Worm (Caenorhabditis elegans) whole organism, L2 larva: ENCODE data around the gene H25K10.1.

Experiments used
- F13H6.1 ChIP-seq: sonication (generic microtip); optimal IDR thresholded peaks from 2 replicates; lab custom pipeline; 2016; ENCODE audit warnings: missing genetic modification characterization, missing compliant biosample characterization
- R02D3.7 ChIP-seq: fragments of 150-350 bp; optimal IDR thresholded peaks from 2 replicates; lab custom pipeline; 2014; ENCODE audit warnings: missing biosample characterization, missing genetic modification characterization
- Y55F3AM.14 ChIP-seq: fragments of 200-800 bp; sonication (Bioruptor generic); optimal IDR thresholded peaks from 2 replicates; lab custom pipeline; 2018; ENCODE audit warnings: mild to moderate bottlenecking, missing genetic modification characterization, missing compliant biosample characterization
- ZK546.5 ChIP-seq: sonication (generic microtip); optimal IDR thresholded peaks from 2 replicates; lab custom pipeline; 2017; ENCODE audit warnings: missing biosample characterization, missing genetic modification characterization
- alr-1 ChIP-seq: fragments of 150-350 bp; optimal IDR thresholded peaks from 2 replicates; lab custom pipeline; 2014; ENCODE audit warnings: missing biosample characterization, missing genetic modification characterization
- aly-2 ChIP-seq: fragments of 150-350 bp; optimal IDR thresholded peaks from 2 replicates; lab custom pipeline; 2014; ENCODE audit warnings: missing biosample characterization, missing genetic modification characterization
- ama-1 ChIP-seq: fragments of 150-350 bp; optimal IDR thresholded peaks from 2 replicates; lab custom pipeline; 2018; ENCODE audit warnings: inconsistent platforms
- blmp-1 ChIP-seq: sonication (generic microtip); optimal IDR thresholded peaks from 2 replicates; lab custom pipeline; 2017; ENCODE audit warnings: missing genetic modification characterization, mild to moderate bottlenecking, missing compliant biosample characterization, antibody characterized with exemption, moderate library complexity; ENCODE audit not compliant: insufficient read depth
- ceh-16 ChIP-seq: fragments of 150-350 bp; optimal IDR thresholded peaks from 2 replicates; lab custom pipeline; 2014; ENCODE audit warnings: missing biosample characterization, missing genetic modification characterization
- crh-2 ChIP-seq: sonication (generic microtip); optimal IDR thresholded peaks from 2 replicates; lab custom pipeline; 2017; ENCODE audit warnings: missing biosample characterization, missing genetic modification characterization
- dmd-4 ChIP-seq: sonication (generic microtip); optimal IDR thresholded peaks from 2 replicates; lab custom pipeline; 2017; ENCODE audit warnings: missing biosample characterization, missing genetic modification characterization
- egl-27 ChIP-seq: sonication (generic microtip); optimal IDR thresholded peaks from 3 replicates; lab custom pipeline; 2017; ENCODE audit warnings: missing biosample characterization, missing genetic modification reagents, missing genetic modification characterization
- elt-1 ChIP-seq: fragments of 150-350 bp; optimal IDR thresholded peaks from 2 replicates; lab custom pipeline; 2014; ENCODE audit warnings: missing biosample characterization, missing genetic modification characterization
- elt-3 ChIP-seq: sonication (generic microtip); optimal IDR thresholded peaks from 2 replicates; lab custom pipeline; 2017; ENCODE audit warnings: missing biosample characterization, missing genetic modification characterization
- fos-1 ChIP-seq: fragments of 150-350 bp; optimal IDR thresholded peaks from 2 replicates; lab custom pipeline; 2014; ENCODE audit warnings: missing biosample characterization, missing genetic modification characterization
- gmeb-1 ChIP-seq: fragments of 150-350 bp; optimal IDR thresholded peaks from 2 replicates; lab custom pipeline; 2014; ENCODE audit warnings: missing biosample characterization, missing genetic modification characterization
- lin-11 ChIP-seq: fragments of 150-350 bp; sonication (generic microtip); optimal IDR thresholded peaks from 2 replicates; lab custom pipeline; 2014; ENCODE audit warnings: missing biosample characterization, missing genetic modification characterization, inconsistent platforms, mixed read lengths
- lin-13 ChIP-seq: fragments of 150-350 bp; optimal IDR thresholded peaks from 2 replicates; lab custom pipeline; 2014; ENCODE audit warnings: missing biosample characterization, missing genetic modification reagents, missing genetic modification characterization
- lin-39 ChIP-seq: fragments of 150-350 bp; optimal IDR thresholded peaks from 2 replicates; lab custom pipeline; 2014; ENCODE audit warnings: missing biosample characterization, missing genetic modification reagents, missing genetic modification characterization
- lsy-2 ChIP-seq, 2 experiments: fragments of 150-350 bp in 1 of 2; sonication (generic microtip) in 1 of 2; optimal IDR thresholded peaks; 2 replicates each; lab custom pipeline; 2014 to 2017; ENCODE audit warnings: missing biosample characterization in 2 of 2, missing genetic modification characterization in 2 of 2
- mab-5 ChIP-seq: fragments of 150-350 bp; optimal IDR thresholded peaks from 2 replicates; lab custom pipeline; 2014; ENCODE audit warnings: missing biosample characterization, missing genetic modification characterization
- mdl-1 ChIP-seq, 2 experiments: fragments of 150-350 bp in 1 of 2; sonication (generic microtip) in 1 of 2; optimal IDR thresholded peaks; 2 replicates each; lab custom pipeline; 2017; ENCODE audit warnings: missing biosample characterization in 2 of 2, missing genetic modification characterization in 2 of 2
- nhr-10 ChIP-seq: sonication (generic microtip); optimal IDR thresholded peaks from 2 replicates; lab custom pipeline; 2017; ENCODE audit warnings: missing biosample characterization, missing genetic modification characterization
- nhr-11 ChIP-seq: fragments of 150-350 bp; optimal IDR thresholded peaks from 2 replicates; lab custom pipeline; 2014; ENCODE audit warnings: missing biosample characterization, missing genetic modification characterization
- nhr-12 ChIP-seq: fragments of 150-350 bp; optimal IDR thresholded peaks from 2 replicates; lab custom pipeline; 2014; ENCODE audit warnings: missing biosample characterization, missing genetic modification characterization
- nhr-129 ChIP-seq: fragments of 150-350 bp; optimal IDR thresholded peaks from 2 replicates; lab custom pipeline; 2014; ENCODE audit warnings: missing biosample characterization, missing genetic modification characterization
- nhr-21 ChIP-seq: fragments of 150-350 bp; optimal IDR thresholded peaks from 2 replicates; lab custom pipeline; 2014; ENCODE audit warnings: missing biosample characterization, missing genetic modification characterization
- nhr-23 ChIP-seq: fragments of 150-350 bp; optimal IDR thresholded peaks from 2 replicates; lab custom pipeline; 2014; ENCODE audit warnings: missing biosample characterization, missing genetic modification reagents, missing genetic modification characterization
- nhr-237 ChIP-seq: fragments of 150-350 bp; optimal IDR thresholded peaks from 2 replicates; lab custom pipeline; 2014; ENCODE audit warnings: missing biosample characterization, missing genetic modification characterization
- nhr-25 ChIP-seq: fragments of 150-350 bp; sonication (generic microtip); optimal IDR thresholded peaks from 3 replicates; lab custom pipeline; 2014; ENCODE audit warnings: missing biosample characterization, missing genetic modification characterization
- nhr-77 ChIP-seq: fragments of 150-350 bp; optimal IDR thresholded peaks from 2 replicates; lab custom pipeline; 2014; ENCODE audit warnings: missing biosample characterization, missing genetic modification characterization
- peb-1 ChIP-seq: fragments of 150-350 bp; optimal IDR thresholded peaks from 2 replicates; lab custom pipeline; 2014; ENCODE audit warnings: missing biosample characterization, missing genetic modification characterization
- sem-4 ChIP-seq: fragments of 150-350 bp; optimal IDR thresholded peaks from 2 replicates; lab custom pipeline; 2014; ENCODE audit warnings: missing biosample characterization, missing genetic modification reagents, missing genetic modification characterization
- skn-1 ChIP-seq: sonication (generic microtip); optimal IDR thresholded peaks from 2 replicates; lab custom pipeline; 2017; ENCODE audit warnings: missing biosample characterization, missing genetic modification characterization
- sma-3 ChIP-seq: sonication (generic microtip); optimal IDR thresholded peaks from 2 replicates; lab custom pipeline; 2016; ENCODE audit warnings: missing genetic modification reagents, missing genetic modification characterization, missing compliant biosample characterization
- sma-9 ChIP-seq, 2 experiments: fragments of 150-350 bp in 1 of 2; sonication (generic microtip) in 1 of 2; optimal IDR thresholded peaks; 2 replicates each; lab custom pipeline; 2014 to 2016; ENCODE audit warnings: missing genetic modification characterization in 2 of 2, mild to moderate bottlenecking in 1 of 2, missing biosample characterization in 1 of 2, missing compliant biosample characterization in 1 of 2, missing genetic modification reagents in 1 of 2, moderate library complexity in 1 of 2
- unc-39 ChIP-seq: fragments of 150-350 bp; optimal IDR thresholded peaks from 2 replicates; lab custom pipeline; 2014; ENCODE audit warnings: missing biosample characterization, missing genetic modification characterization
- unc-55 ChIP-seq: fragments of 150-350 bp; sonication (generic microtip); optimal IDR thresholded peaks from 3 replicates; lab custom pipeline; 2014; ENCODE audit warnings: missing biosample characterization, missing genetic modification reagents, missing genetic modification characterization
- unc-62 ChIP-seq: fragments of 150-350 bp; optimal IDR thresholded peaks from 2 replicates; lab custom pipeline; 2014; ENCODE audit warnings: missing biosample characterization, missing genetic modification reagents, missing genetic modification characterization
- zag-1 ChIP-seq: fragments of 150-350 bp; optimal IDR thresholded peaks from 2 replicates; lab custom pipeline; 2014; ENCODE audit warnings: missing biosample characterization, missing genetic modification characterization
- ztf-1 ChIP-seq: fragments of 200-800 bp; sonication (Bioruptor generic); conservative IDR thresholded peaks from 2 replicates; pipeline ENCODE4 v1.3.6; 2022; ENCODE audit warnings: missing genetic modification characterization, missing compliant biosample characterization
- ztf-11 ChIP-seq: sonication (generic microtip); optimal IDR thresholded peaks from 2 replicates; lab custom pipeline; 2017; ENCODE audit warnings: missing biosample characterization, missing genetic modification characterization
- ztf-4 ChIP-seq: fragments of 150-350 bp; optimal IDR thresholded peaks from 2 replicates; lab custom pipeline; 2014; ENCODE audit warnings: missing biosample characterization, missing genetic modification characterization

H25K10.1 gene

DNA sequence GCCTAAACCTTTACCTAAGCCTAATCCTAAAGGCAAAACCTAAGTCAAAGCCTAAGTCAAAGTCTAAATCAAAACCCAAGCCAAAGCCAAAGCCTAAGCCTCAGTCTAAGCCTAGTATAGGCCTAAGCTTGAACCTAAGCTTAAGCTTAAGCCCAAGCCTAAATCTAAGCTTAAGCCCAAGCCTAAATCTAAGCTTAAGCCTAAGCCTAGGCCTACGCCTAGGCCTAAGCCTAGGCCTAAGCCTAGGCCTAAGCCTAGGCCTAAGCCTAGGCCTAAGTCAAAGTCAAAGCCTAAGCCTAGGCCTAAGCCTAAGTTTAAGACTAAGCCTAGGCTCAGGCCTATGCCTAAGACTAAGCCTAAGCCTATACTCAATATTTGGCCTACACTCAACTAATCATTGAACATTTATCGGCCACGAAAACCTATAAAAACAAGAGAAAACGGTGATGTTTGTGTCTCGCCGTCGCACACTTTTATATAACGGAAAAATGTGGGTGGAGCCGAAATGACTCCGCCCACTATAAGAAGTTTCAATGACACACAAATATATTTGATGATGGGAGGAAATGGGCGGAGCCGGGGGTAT, 29.3 kb upstream of the H25K10.1 start:
- TF ChIP-seq nhr-12 (tag; lab: Kevin White, UChicago) (no peak), dmd-4 (no peak), unc-55 (no peak), elt-1 (tag; lab: Kevin White, UChicago) (no peak), ama-1 (lab: Kevin White, UChicago) (peak; percentile 91), Y55F3AM.14 (no peak), sma-9 (GFP tag; optimal IDR thresholded peaks at IDR 0.05; lab: Kevin White, UChicago) (peak; percentile 2), sma-9 (tag; optimal IDR thresholded peaks at IDR 0.05; lab: Kevin White, UChicago) (no peak), lin-11 (no peak), nhr-11 (tag; lab: Kevin White, UChicago) (no peak), skn-1 (tag; lab: Kevin White, UChicago) (no peak), ZK546.5 (tag; lab: Kevin White, UChicago) (no peak), crh-2 (tag; lab: Kevin White, UChicago) (no peak), aly-2 (no peak), ztf-4 (tag; lab: Kevin White, UChicago) (no peak), mdl-1 (tag; optimal IDR thresholded peaks at IDR 0.05; lab: Kevin White, UChicago) (no peak)
- TF ChIP-seq, all 48 proteins: peak for 2

DNA sequence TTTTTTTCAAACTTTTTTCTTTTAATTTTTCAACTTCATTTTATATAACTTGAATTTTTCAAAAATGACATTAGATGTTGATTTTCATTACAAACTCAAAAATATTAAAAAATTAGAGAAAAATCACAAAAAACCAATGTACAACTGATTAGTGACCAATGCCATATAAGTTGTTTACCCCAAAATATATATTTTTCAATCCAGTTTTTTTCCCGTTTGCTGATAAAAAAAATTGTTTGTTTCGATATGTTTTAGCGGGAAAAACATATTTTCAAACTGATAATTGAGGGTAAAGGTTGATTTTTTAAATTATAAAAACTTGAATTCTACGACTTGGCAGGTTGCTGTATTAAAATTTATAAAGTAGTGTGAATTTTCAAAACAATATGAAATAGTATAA, 25.4 kb upstream of the H25K10.1 start:
- no peak for TF ChIP-seq elt-1 (tag; lab: Kevin White, UChicago)
- no peak for TF ChIP-seq ztf-11 (tag; lab: Kevin White, UChicago)
- TF ChIP-seq nhr-10 (tag; lab: Kevin White, UChicago), result no peak
- no peak for TF ChIP-seq Y55F3AM.14
- TF ChIP-seq nhr-23 (tag; lab: Kevin White, UChicago), result no peak
- TF ChIP-seq lsy-2 (tag; optimal IDR thresholded peaks at IDR 0.05; lab: Kevin White, UChicago), result no peak
- TF ChIP-seq nhr-25 (tag; lab: Kevin White, UChicago), result no peak

ce11 chrIV:16178433-16178832, 23.7 kb upstream of the H25K10.1 start:
- TF ChIP-seq crh-2 (tag; lab: Kevin White, UChicago) (peak; percentile 53), ztf-1 (GFP tag; lab: Robert Waterston, UW) (no peak), fos-1 (tag; lab: Kevin White, UChicago) (peak; percentile 63), sma-9 (GFP tag; optimal IDR thresholded peaks at IDR 0.05; lab: Kevin White, UChicago) (peak; percentile 78), sma-9 (tag; optimal IDR thresholded peaks at IDR 0.05; lab: Kevin White, UChicago) (no peak)
- TF ChIP-seq, all 48 proteins: peak for 3

DNA sequence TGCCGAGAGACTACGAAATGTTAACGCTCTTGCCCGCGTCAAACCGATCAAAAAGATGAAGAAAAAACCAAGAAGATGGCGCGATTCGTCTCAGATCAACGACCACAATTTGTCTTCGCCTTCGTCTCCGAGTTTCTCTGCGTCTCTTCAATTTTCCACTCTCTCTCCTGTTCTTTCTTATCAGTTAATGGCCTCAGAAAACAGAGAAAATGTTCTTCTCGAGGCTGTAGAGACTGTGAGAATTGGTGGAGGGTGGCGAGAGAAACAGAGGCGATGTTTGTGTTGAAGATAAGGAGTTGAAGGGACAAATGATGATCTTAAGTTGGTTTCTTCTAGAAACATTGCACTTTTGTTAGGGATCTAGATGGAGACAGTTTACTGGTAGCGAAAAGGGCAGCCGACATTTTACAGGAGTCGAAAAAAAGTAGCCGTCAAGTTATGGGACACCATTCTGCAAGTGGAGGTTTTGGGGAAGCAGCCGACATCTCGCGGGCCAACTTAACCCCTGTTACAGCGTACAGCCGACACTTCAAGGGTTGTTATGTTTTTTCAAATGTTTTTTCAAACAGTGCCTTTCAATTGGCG, 21.2 kb upstream of the H25K10.1 start:
- TF ChIP-seq nhr-21 (tag; lab: Kevin White, UChicago) (peak; percentile 89), ceh-16 (no peak), nhr-25 (tag; lab: Kevin White, UChicago) (peak; percentile 69), R02D3.7 (tag; lab: Kevin White, UChicago) (no peak), nhr-237 (no peak), unc-62 (GFP tag; lab: Kevin White, UChicago) (no peak), egl-27 (tag; lab: Kevin White, UChicago) (peak; percentile 82), elt-3 (tag; lab: Kevin White, UChicago) (no peak), lin-11 (no peak), blmp-1 (tag; lab: Kevin White, UChicago) (peak; percentile 58), ztf-4 (tag; lab: Kevin White, UChicago) (no peak), nhr-10 (tag; lab: Kevin White, UChicago) (no peak), crh-2 (tag; lab: Kevin White, UChicago) (peak; percentile 90), sem-4 (tag; lab: Kevin White, UChicago) (peak; percentile 60), nhr-11 (tag; lab: Kevin White, UChicago) (no peak), gmeb-1 (tag; lab: Kevin White, UChicago) (peak; percentile 79), ZK546.5 (tag; lab: Kevin White, UChicago) (no peak), sma-9 (GFP tag; optimal IDR thresholded peaks at IDR 0.05; lab: Kevin White, UChicago) (peak; percentile 94), sma-9 (tag; optimal IDR thresholded peaks at IDR 0.05; lab: Kevin White, UChicago) (no peak), lin-39 (no peak), unc-39 (tag; lab: Kevin White, UChicago) (no peak), ama-1 (lab: Kevin White, UChicago) (no peak), fos-1 (tag; lab: Kevin White, UChicago) (peak; percentile 78), mab-5 (no peak), Y55F3AM.14 (peak; percentile 49), ztf-11 (tag; lab: Kevin White, UChicago) (no peak), mdl-1 (tag; optimal IDR thresholded peaks at IDR 0.05; lab: Kevin White, UChicago) (peak in 1 of 2 experiments; percentile 52), peb-1 (tag; lab: Kevin White, UChicago) (no peak), dmd-4 (no peak), zag-1 (tag; lab: Kevin White, UChicago) (no peak), ztf-1 (GFP tag; lab: Robert Waterston, UW) (no peak), alr-1 (tag; lab: Kevin White, UChicago) (no peak), sma-3 (GFP tag; lab: Kevin White, UChicago) (peak; percentile 94), nhr-129 (tag; lab: Kevin White, UChicago) (peak; percentile 84), lin-13 (peak; percentile 46), F13H6.1 (tag; lab: Kevin White, UChicago) (peak; percentile 83), skn-1 (tag; lab: Kevin White, UChicago) (no peak), elt-1 (tag; lab: Kevin White, UChicago) (no peak), nhr-77 (tag; lab: Kevin White, UChicago) (no peak)
